Fruit fly (Drosophila melanogaster) Kc167 (cell line): Measurements from ENCODE around the gene CG12519.

ENCODE experiments used
- Myc ChIP-seq: fragments of >200 bp; optimal IDR thresholded peaks from 2 replicates; lab custom pipeline; 2017; ENCODE audit warnings: missing external identifiers
- Sin3A ChIP-seq: fragments of >200 bp; optimal IDR thresholded peaks from 2 replicates; lab custom pipeline; 2018; ENCODE audit warnings: missing external identifiers
- h ChIP-seq: fragments of >200 bp; optimal IDR thresholded peaks from 3 replicates; lab custom pipeline; 2018; ENCODE audit warnings: missing external identifiers
- insv ChIP-seq: fragments of >200 bp; optimal IDR thresholded peaks from 3 replicates; lab custom pipeline; 2018; ENCODE audit warnings: missing external identifiers
- psq ChIP-seq: fragments of >200 bp; optimal IDR thresholded peaks from 2 replicates; lab custom pipeline; 2017; ENCODE audit warnings: missing external identifiers
- ttk ChIP-seq: sonication (Bioruptor generic); optimal IDR thresholded peaks from 2 replicates; lab custom pipeline; 2017; ENCODE audit warnings: missing external identifiers

Gene CG12519

dm6 chr3L:19518232-19518631 is 45.9 kb downstream of the CG12519 start, which contains the start of gene Cpr76Ba:
TSS of gene Cpr76Ba (minus strand) at chr3L:19518332.
- TF ChIP-seq ttk (lab: Kevin White, UChicago): no peak
- TF ChIP-seq h (lab: Kevin White, UChicago): no peak
- no peak for TF ChIP-seq insv (lab: Kevin White, UChicago)
- TF ChIP-seq Sin3A (lab: Kevin White, UChicago): no peak
- no peak for TF ChIP-seq Myc (lab: Kevin White, UChicago)
- TF ChIP-seq psq (lab: Kevin White, UChicago): no peak

DNA sequence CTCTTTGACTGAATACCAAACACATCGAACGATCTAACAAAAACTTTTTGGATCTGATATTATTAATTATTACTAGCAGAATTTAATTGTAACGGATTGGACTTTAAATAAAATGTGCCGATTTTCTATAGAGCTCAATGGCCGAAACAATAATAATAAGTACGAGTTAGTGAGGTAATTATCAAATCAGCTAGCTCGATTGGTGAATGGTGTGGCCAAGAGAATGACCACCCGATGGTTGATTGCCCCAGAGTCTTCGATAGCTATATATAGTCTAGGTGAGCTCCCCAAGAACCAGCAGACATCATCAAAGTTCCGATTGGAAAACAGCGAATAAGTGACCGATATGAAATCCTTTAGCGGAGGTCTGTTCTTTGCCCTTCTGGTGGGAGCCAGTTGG is 47.1 kb downstream of the CG12519 start, which contains the start of gene Cpr76Bb:
Cpr76Bb (plus strand) TSS at position 301 of the 400 bp plus-strand sequence.
- TF ChIP-seq h (lab: Kevin White, UChicago) (no peak), ttk (lab: Kevin White, UChicago) (no peak), insv (lab: Kevin White, UChicago) (no peak), Sin3A (lab: Kevin White, UChicago) (no peak), psq (lab: Kevin White, UChicago) (no peak), Myc (lab: Kevin White, UChicago) (no peak)

dm6 chr3L:19520645-19521044 is 48.4 kb downstream of the CG12519 start, which contains the start of gene Cpr76Bc:
TSS of gene Cpr76Bc (plus strand) at chr3L:19520945.
- TF ChIP-seq Myc (lab: Kevin White, UChicago): no peak
- TF ChIP-seq ttk (lab: Kevin White, UChicago): no peak
- no peak for TF ChIP-seq Sin3A (lab: Kevin White, UChicago)

- TF ChIP-seq Sin3A (lab: Kevin White, UChicago) (no peak), Myc (lab: Kevin White, UChicago) (no peak), insv (lab: Kevin White, UChicago) (no peak), h (lab: Kevin White, UChicago) (no peak), psq (lab: Kevin White, UChicago) (no peak), ttk (lab: Kevin White, UChicago) (no peak)
Measured at dm6 chr3L:19521093-19521492, 48.8 kb downstream of the CG12519 start.
